Fruit fly (Drosophila melanogaster): Measurements from ENCODE around the gene Frl.
A peak's percentile ranks its signal among the peaks of the same experiment; 100 is the strongest.

The Frl gene

DNA sequence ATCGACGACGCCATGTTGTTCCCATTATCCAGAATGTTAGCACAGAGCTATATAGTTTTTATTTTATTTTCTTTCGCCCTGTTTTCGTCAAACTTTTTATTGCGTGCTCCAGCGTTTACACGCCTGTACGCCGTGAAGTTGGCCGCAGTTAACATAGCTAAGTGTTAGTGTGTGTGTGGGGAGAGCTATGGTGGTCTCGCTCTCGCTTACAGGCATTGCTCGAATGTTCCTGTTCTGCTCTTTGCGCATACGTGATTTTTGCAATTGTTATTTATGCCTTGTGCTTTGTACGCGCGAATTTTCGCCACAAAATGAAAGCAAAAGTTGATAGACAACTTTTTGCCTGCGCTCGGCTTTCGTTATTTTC lies 49.0 kb upstream of the Frl start (continued):
- TF ChIP-seq Rfx (GFP tag; IDR thresholded peaks at IDR 0.05): peak; percentile 52
- TF ChIP-seq pfk (GFP tag; optimal IDR thresholded peaks at IDR 0.05): peak; percentile 55
- TF ChIP-seq CG14710 (tag; optimal IDR thresholded peaks at IDR 0.05): peak; percentile 27
- no peak for TF ChIP-seq CTCF (GFP tag; optimal IDR thresholded peaks at IDR 0.05)
- no peak for TF ChIP-seq Rx (GFP tag; IDR thresholded peaks at IDR 0.05)
- TF ChIP-seq amos (GFP tag; IDR thresholded peaks at IDR 0.05; ENCODE audit: partially characterized antibody): peak; percentile 15; the same call in 1 of the 2 replicates
- TF ChIP-seq CG18619 (GFP tag; optimal IDR thresholded peaks at IDR 0.05): no peak
- peak; percentile 82 for TF ChIP-seq abd-A (tag; optimal IDR thresholded peaks at IDR 0.05)
- peak; percentile 37; the same call in 1 of the 2 replicates for TF ChIP-seq vvl (GFP tag; IDR thresholded peaks at IDR 0.05)
- TF ChIP-seq CG7987 (GFP tag; optimal IDR thresholded peaks at IDR 0.05): peak; percentile 76
- TF ChIP-seq Hmr (GFP tag; optimal IDR thresholded peaks at IDR 0.05): peak; percentile 41
- TF ChIP-seq chinmo (GFP tag; IDR thresholded peaks at IDR 0.05; ENCODE audit: partially characterized antibody): peak; percentile 89; the same call in 3 of the 4 replicates
- no peak for TF ChIP-seq Asciz (GFP tag; optimal IDR thresholded peaks at IDR 0.05)
- TF ChIP-seq CG15514 (GFP tag; optimal IDR thresholded peaks at IDR 0.05): peak; percentile 19
- peak; percentile 37 for TF ChIP-seq CG33557 (GFP tag; optimal IDR thresholded peaks at IDR 0.05)
- TF ChIP-seq pzg (GFP tag; optimal IDR thresholded peaks at IDR 0.05): peak; percentile 54
- no peak for TF ChIP-seq CG10979 (tag; optimal IDR thresholded peaks at IDR 0.05)
- peak; percentile 25 for TF ChIP-seq CG13123 (GFP tag; optimal IDR thresholded peaks at IDR 0.05)
- no peak for TF ChIP-seq lbe (GFP tag; optimal IDR thresholded peaks at IDR 0.05)
- TF ChIP-seq nom (GFP tag; optimal IDR thresholded peaks at IDR 0.05): peak; percentile 42
- peak; percentile 23 for TF ChIP-seq Deaf1 (tag; optimal IDR thresholded peaks at IDR 0.05)
- no peak for TF ChIP-seq CG15601 (tag; optimal IDR thresholded peaks at IDR 0.05)
- no peak for TF ChIP-seq Hr51 (GFP tag; optimal IDR thresholded peaks at IDR 0.05)
- TF ChIP-seq YL-1 (GFP tag; optimal IDR thresholded peaks at IDR 0.05): peak; percentile 92
- TF ChIP-seq CG18262 (tag; optimal IDR thresholded peaks at IDR 0.05): no peak
- peak; percentile 74 for TF ChIP-seq CG8478 (optimal IDR thresholded peaks at IDR 0.05)
- TF ChIP-seq CG10366 (GFP tag; IDR thresholded peaks at IDR 0.05): peak; percentile 13; the same call in 1 of the 2 replicates
- no peak for TF ChIP-seq knrl (GFP tag; IDR thresholded peaks at IDR 0.05; ENCODE audit: partially characterized antibody)
- no peak for TF ChIP-seq sisA (GFP tag; IDR thresholded peaks at IDR 0.05)
- TF ChIP-seq insv (GFP tag; optimal IDR thresholded peaks at IDR 0.05): peak in 1 of 2 experiments; percentile 29
- peak; percentile 30 for TF ChIP-seq NC2β (GFP tag; optimal IDR thresholded peaks at IDR 0.05)
- TF ChIP-seq ewg (GFP tag; optimal IDR thresholded peaks at IDR 0.05): peak; percentile 99
- TF ChIP-seq CG16813 (GFP tag; IDR thresholded peaks at IDR 0.05; ENCODE audit: partially characterized antibody): no peak
- TF ChIP-seq CG30431 (GFP tag; optimal IDR thresholded peaks at IDR 0.05): no peak
- TF ChIP-seq CG13296 (GFP tag; optimal IDR thresholded peaks at IDR 0.05): peak; percentile 29
- peak; percentile 2 for TF ChIP-seq Side (GFP tag; optimal IDR thresholded peaks at IDR 0.05)
- TF ChIP-seq Med (GFP tag): peak; percentile 83
- TF ChIP-seq CG7745 (tag; optimal IDR thresholded peaks at IDR 0.05): no peak
- TF ChIP-seq tgo (GFP tag; IDR thresholded peaks at IDR 0.05): no peak
- TF ChIP-seq CG6654 (GFP tag; optimal IDR thresholded peaks at IDR 0.05): no peak
- no peak for TF ChIP-seq danr (GFP tag; IDR thresholded peaks at IDR 0.05)
- TF ChIP-seq CG8290 (GFP tag; optimal IDR thresholded peaks at IDR 0.05): no peak
- TF ChIP-seq CG8290 (tag; optimal IDR thresholded peaks at IDR 0.05): peak; percentile 62 to 69
- no peak for TF ChIP-seq Fer3 (tag; optimal IDR thresholded peaks at IDR 0.05)
- peak; percentile 99 for TF ChIP-seq psq (GFP tag; optimal IDR thresholded peaks at IDR 0.05)
- TF ChIP-seq CG12769 (tag; optimal IDR thresholded peaks at IDR 0.05): peak; percentile 55
- TF ChIP-seq oc (tag; optimal IDR thresholded peaks at IDR 0.05): peak; percentile 12
- TF ChIP-seq so (GFP tag; IDR thresholded peaks at IDR 0.05): no peak
- TF ChIP-seq nerfin-2 (GFP tag; IDR thresholded peaks at IDR 0.05; ENCODE audit: partially characterized antibody): peak; percentile 42; the same call in 1 of the 2 replicates
- peak; percentile 4 for TF ChIP-seq CG13775 (GFP tag; optimal IDR thresholded peaks at IDR 0.05)
